Worm (Caenorhabditis elegans): ENCODE data around the gene F20A1.2.
A peak's percentile ranks its signal among the peaks of the same experiment; 100 is the strongest.

The F20A1.2 gene

ce11 chrV:7084612-7085139 lies 38.6 kb downstream of the F20A1.2 start, which contains the start of gene mys-1 (continued):
- TF ChIP-seq aha-1 (tag; optimal IDR thresholded peaks at IDR 0.05) (no peak), lin-13 (GFP tag; optimal IDR thresholded peaks at IDR 0.05) (peak; percentile 34), snu-23 (GFP tag; optimal IDR thresholded peaks at IDR 0.05) (peak; percentile 62), fkh-8 (tag; optimal IDR thresholded peaks at IDR 0.05) (peak; percentile 52), pax-3 (tag; optimal IDR thresholded peaks at IDR 0.05) (peak; percentile 78), ceh-82 (tag; optimal IDR thresholded peaks at IDR 0.05) (peak; percentile 31 to 41 (median 35)), unc-30 (tag; optimal IDR thresholded peaks at IDR 0.05) (no peak), swsn-7 (tag; optimal IDR thresholded peaks at IDR 0.05) (peak; percentile 69), ceh-8 (GFP tag; optimal IDR thresholded peaks at IDR 0.05) (peak; percentile 36), snpc-4 (tag; optimal IDR thresholded peaks at IDR 0.05) (peak; percentile 17), nhr-84 (tag; optimal IDR thresholded peaks at IDR 0.05) (no peak), dpl-1 (GFP tag; optimal IDR thresholded peaks at IDR 0.05) (peak; percentile 86 to 94 (median 90)), xbp-1 (tag; optimal IDR thresholded peaks at IDR 0.05) (peak; percentile 77), lin-15B (tag; optimal IDR thresholded peaks at IDR 0.05) (peak; percentile 43), isw-1 (GFP tag; IDR thresholded peaks at IDR 0.05) (peak; percentile 35; the same call in 1 of the 2 replicates), ceh-63 (GFP tag; optimal IDR thresholded peaks at IDR 0.05) (no peak), sox-4 (tag; optimal IDR thresholded peaks at IDR 0.05) (peak; percentile 73), skn-1 (tag; optimal IDR thresholded peaks at IDR 0.05) (peak; percentile 47), ztf-11 (tag; optimal IDR thresholded peaks at IDR 0.05) (peak in 1 of 2 experiments; percentile 81), hlh-4 (tag; optimal IDR thresholded peaks at IDR 0.05) (no peak), dsc-1 (tag; optimal IDR thresholded peaks at IDR 0.05) (peak; percentile 72), lin-35 (GFP tag; optimal IDR thresholded peaks at IDR 0.05) (peak; percentile 95), lin-39 (tag; optimal IDR thresholded peaks at IDR 0.05) (peak; percentile 29), unc-62 (GFP tag; optimal IDR thresholded peaks at IDR 0.05) (no peak), ceh-90 (tag; optimal IDR thresholded peaks at IDR 0.05) (peak; percentile 89), nhr-19 (GFP tag; conservative IDR thresholded peaks at IDR 0.05) (peak; percentile 69), lir-3 (tag; optimal IDR thresholded peaks at IDR 0.05; ENCODE audit: poor library complexity) (peak; percentile 89), fkh-4 (tag; optimal IDR thresholded peaks at IDR 0.05; ENCODE audit: borderline replicate concordance) (peak; percentile 72), C04F5.9 (tag; optimal IDR thresholded peaks at IDR 0.05) (peak; percentile 39), F16B12.6 (tag; optimal IDR thresholded peaks at IDR 0.05) (peak; percentile 7), rnt-1 (tag; optimal IDR thresholded peaks at IDR 0.05) (peak; percentile 97), fos-1 (tag; optimal IDR thresholded peaks at IDR 0.05) (no peak), Y116A8C.19 (tag; optimal IDR thresholded peaks at IDR 0.05; ENCODE audit: borderline replicate concordance) (peak; percentile 38)

ce11 chrV:7085518-7086104 lies 39.5 kb downstream of the F20A1.2 start, which contains the start of gene VC5.2:
Gene VC5.2 (plus strand): TSS chrV:7085956.
- no peak for TF ChIP-seq ces-1 (GFP tag; optimal IDR thresholded peaks at IDR 0.05)
- TF ChIP-seq rnt-1 (tag; optimal IDR thresholded peaks at IDR 0.05) = peak; percentile 28
- peak; percentile 79 for TF ChIP-seq blmp-1 (tag; optimal IDR thresholded peaks at IDR 0.05)
- TF ChIP-seq elt-3 (tag; optimal IDR thresholded peaks at IDR 0.05) = peak in 1 of 6 experiments; percentile 43
- TF ChIP-seq lsy-2 (tag; optimal IDR thresholded peaks at IDR 0.05) = no peak
- no peak for TF ChIP-seq lin-39 (tag; optimal IDR thresholded peaks at IDR 0.05)
- peak; percentile 56 for TF ChIP-seq lin-14 (GFP tag; optimal IDR thresholded peaks at IDR 0.05)
- no peak for TF ChIP-seq ceh-82 (tag; optimal IDR thresholded peaks at IDR 0.05)
- TF ChIP-seq dpl-1 (GFP tag; optimal IDR thresholded peaks at IDR 0.05) = peak in 1 of 3 experiments; percentile 1
- no peak for TF ChIP-seq fos-1 (tag; optimal IDR thresholded peaks at IDR 0.05)
- no peak for TF ChIP-seq F16B12.6 (tag; optimal IDR thresholded peaks at IDR 0.05)
- peak; percentile 32 for TF ChIP-seq nhr-20 (tag; optimal IDR thresholded peaks at IDR 0.05)
